Worm (Caenorhabditis elegans): ENCODE data around the gene F40C5.1.
"Not testable (repeated sequence)": the region's sequence is repeated elsewhere in the genome, so short reads cannot be mapped to it uniquely, and the experiment has no call there.

Gene F40C5.1

ce11 chrV:3588223-3588622 lies 15.7 kb downstream of the F40C5.1 start:
- TF ChIP-seq unc-62 (GFP tag; optimal IDR thresholded peaks at IDR 0.05): no peak

ce11 chrV:3592099-3592498 lies 19.6 kb downstream of the F40C5.1 start, which contains the start of gene T22F3.12:
T22F3.12 (minus strand) TSS chrV:3592199.
- TF ChIP-seq unc-62 (GFP tag; optimal IDR thresholded peaks at IDR 0.05): no peak

- TF ChIP-seq unc-62 (GFP tag; optimal IDR thresholded peaks at IDR 0.05): no peak
These were observed 22.4 kb downstream of the F40C5.1 start, which contains the start of gene srh-213 for ce11 chrV:3594936-3595335. srh-213 (minus strand) TSS chrV:3595036.

ce11 chrV:3597052-3597451 lies 24.5 kb downstream of the F40C5.1 start, which contains the start of gene srh-212:
srh-212 (minus strand) TSS chrV:3597152.
- not testable (repeated sequence) for TF ChIP-seq unc-62 (GFP tag; optimal IDR thresholded peaks at IDR 0.05)

ce11 chrV:3600570-3600969 lies 28.1 kb downstream of the F40C5.1 start, which contains the start of gene T22F3.7:
T22F3.7 (minus strand) TSS chrV:3600670.
- TF ChIP-seq unc-62 (GFP tag; optimal IDR thresholded peaks at IDR 0.05): no peak

ce11 chrV:3605325-3605724 lies 32.8 kb downstream of the F40C5.1 start, which contains the start of gene T22F3.8:
T22F3.8 (minus strand) TSS chrV:3605425.
- no peak for TF ChIP-seq unc-62 (GFP tag; optimal IDR thresholded peaks at IDR 0.05)

ce11 chrV:3606391-3606790 lies 33.9 kb downstream of the F40C5.1 start:
- no peak for TF ChIP-seq unc-62 (GFP tag; optimal IDR thresholded peaks at IDR 0.05)

ce11 chrV:3610709-3611108 lies 38.2 kb downstream of the F40C5.1 start:
- TF ChIP-seq unc-62 (GFP tag; optimal IDR thresholded peaks at IDR 0.05): no peak

ce11 chrV:3611654-3612053 lies 39.1 kb downstream of the F40C5.1 start, which contains the start of gene T22F3.10:
T22F3.10 (minus strand) TSS chrV:3611754.
- TF ChIP-seq unc-62 (GFP tag; optimal IDR thresholded peaks at IDR 0.05): no peak

- TF ChIP-seq unc-62 (GFP tag; optimal IDR thresholded peaks at IDR 0.05): no peak
These were observed 40.5 kb downstream of the F40C5.1 start for ce11 chrV:3613042-3613441.

- TF ChIP-seq unc-62 (GFP tag; optimal IDR thresholded peaks at IDR 0.05): no peak
These were observed 41.9 kb downstream of the F40C5.1 start, which contains the start of gene T22F3.11 for ce11 chrV:3614397-3614796. T22F3.11 (minus strand) TSS chrV:3614553.

ce11 chrV:3616844-3617243 lies 44.3 kb downstream of the F40C5.1 start:
- no peak for TF ChIP-seq unc-62 (GFP tag; optimal IDR thresholded peaks at IDR 0.05)

- not testable (repeated sequence) for TF ChIP-seq unc-62 (GFP tag; optimal IDR thresholded peaks at IDR 0.05)
These were observed 48.1 kb downstream of the F40C5.1 start, which contains the start of gene srx-93 for ce11 chrV:3620608-3621007. srx-93 (minus strand) TSS chrV:3620708.
